Fruit fly (Drosophila melanogaster) whole organism, embryonic: ENCODE data around the gene CG14273.

Experiments
- BtbVII ChIP-seq: fragments of 200-800 bp; sonication (Bioruptor generic); optimal IDR thresholded peaks from 3 replicates; lab custom pipeline; 2017; ENCODE audit warnings: missing biosample characterization, mild to moderate bottlenecking, missing genetic modification characterization
- CG15011 ChIP-seq: fragments of 200-800 bp; sonication (Bioruptor generic); optimal IDR thresholded peaks from 3 replicates; lab custom pipeline; 2018; ENCODE audit warnings: missing biosample characterization, mild to moderate bottlenecking, missing genetic modification characterization
- CG4424 ChIP-seq: fragments of 200-800 bp; sonication (Bioruptor generic); optimal IDR thresholded peaks from 3 replicates; lab custom pipeline; 2016; ENCODE audit warnings: missing biosample characterization, missing genetic modification characterization
- CG4730 ChIP-seq: fragments of 200-800 bp; sonication (Bioruptor generic); IDR thresholded peaks from 2 replicates; pipeline ENCODE4 v1.3.6; 2022; ENCODE audit warnings: missing biosample characterization, missing genetic modification characterization
- Dll ChIP-seq: fragments of 200-800 bp; sonication (Bioruptor generic); IDR thresholded peaks from 4 replicates; pipeline ENCODE4 v1.3.6; 2022; ENCODE audit warnings: missing biosample characterization, missing genetic modification characterization; ENCODE audit not compliant: partially characterized antibody
- NC2α ChIP-seq: fragments of 200-800 bp; sonication (Bioruptor generic); optimal IDR thresholded peaks from 2 replicates; lab custom pipeline; 2016; ENCODE audit warnings: missing biosample characterization, missing genetic modification characterization
- Six4 ChIP-seq: fragments of 200-800 bp; sonication (Bioruptor generic); optimal IDR thresholded peaks from 2 replicates; lab custom pipeline; 2016; ENCODE audit warnings: missing biosample characterization, missing genetic modification characterization
- danr ChIP-seq: fragments of 200-800 bp; sonication (Bioruptor generic); IDR thresholded peaks from 2 replicates; pipeline ENCODE4 v1.3.6; 2022; ENCODE audit warnings: missing biosample characterization, missing genetic modification characterization
- unpg ChIP-seq: fragments of 200-800 bp; sonication (Bioruptor generic); optimal IDR thresholded peaks from 3 replicates; lab custom pipeline; 2018; ENCODE audit warnings: missing biosample characterization, mild to moderate bottlenecking, missing genetic modification characterization, moderate library complexity

DNA sequence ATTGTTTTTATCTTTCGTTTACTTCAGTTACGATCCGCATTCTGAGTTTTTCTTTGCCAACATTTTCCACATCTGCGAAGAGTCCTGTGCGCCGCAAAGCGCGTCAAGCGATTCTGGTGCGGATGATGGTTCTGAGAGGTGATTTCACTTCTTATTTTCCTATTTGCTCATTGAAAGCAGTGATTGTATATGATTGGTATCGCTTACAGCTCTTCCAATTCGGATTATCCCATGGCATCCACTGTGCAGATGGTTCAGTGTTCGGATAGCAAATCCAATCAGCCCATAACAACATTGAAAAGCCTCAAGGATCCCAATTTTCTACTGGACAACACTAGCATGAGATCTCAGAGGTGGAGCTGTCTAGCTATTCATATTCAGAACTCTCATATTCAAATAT is 37.9 kb upstream of the CG14273 start:
- no peak for TF ChIP-seq BtbVII (GFP tag; lab: Kevin White, UChicago)
- TF ChIP-seq CG4424: no peak
- no peak for TF ChIP-seq Dll (GFP tag; lab: Robert Waterston, UW)
- TF ChIP-seq CG4730: no peak
- TF ChIP-seq unpg (GFP tag; lab: Kevin White, UChicago): no peak
- no peak for TF ChIP-seq NC2α (GFP tag; lab: Kevin White, UChicago)
- no peak for TF ChIP-seq Six4 (GFP tag; lab: Kevin White, UChicago)
- TF ChIP-seq CG15011 (GFP tag; lab: Kevin White, UChicago): no peak
- no peak for TF ChIP-seq danr
